Worm (Caenorhabditis elegans) whole organism, dauer: Measurements from ENCODE around the gene ubc-6.

ENCODE experiments used
- unc-62 ChIP-seq: sonication (generic microtip); optimal IDR thresholded peaks from 2 replicates; lab custom pipeline; 2017; ENCODE audit warnings: missing biosample characterization, missing genetic modification reagents, missing genetic modification characterization

Gene ubc-6

ce11 chrII:7505005-7505404 is 26.0 kb downstream of the ubc-6 start, which contains the start of gene C28F5.1:
Gene C28F5.1, plus strand, starts transcription at chrII:7505305.
- TF ChIP-seq unc-62 (GFP tag; lab: Kevin White, UChicago) = no peak

- TF ChIP-seq unc-62 (GFP tag; lab: Kevin White, UChicago) = no peak
Observed at ce11 chrII:7519221-7519620, 40.2 kb downstream of the ubc-6 start, which contains the start of gene glb-9. Gene glb-9, minus strand, starts transcription at chrII:7519321.

DNA sequence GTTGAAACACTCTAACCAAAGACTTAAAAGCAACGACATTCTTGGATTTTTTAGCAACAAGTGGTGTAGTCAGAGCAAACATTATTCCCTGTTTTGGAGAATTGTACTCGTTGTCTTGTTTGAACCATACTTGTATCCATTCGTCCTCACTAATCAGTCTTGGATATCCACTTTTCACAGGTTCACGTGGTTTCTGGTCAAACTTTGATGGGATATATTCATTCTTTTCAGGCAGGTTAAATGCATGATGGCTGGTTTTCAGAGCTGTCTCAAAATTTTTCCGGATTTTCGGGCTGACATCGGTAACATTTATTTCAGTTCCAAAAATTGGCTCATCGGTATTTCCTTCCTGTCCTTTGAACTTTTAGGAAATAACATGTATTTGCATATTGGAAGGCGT is 42.4 kb downstream of the ubc-6 start:
- TF ChIP-seq unc-62 (GFP tag; lab: Kevin White, UChicago) = no peak

DNA sequence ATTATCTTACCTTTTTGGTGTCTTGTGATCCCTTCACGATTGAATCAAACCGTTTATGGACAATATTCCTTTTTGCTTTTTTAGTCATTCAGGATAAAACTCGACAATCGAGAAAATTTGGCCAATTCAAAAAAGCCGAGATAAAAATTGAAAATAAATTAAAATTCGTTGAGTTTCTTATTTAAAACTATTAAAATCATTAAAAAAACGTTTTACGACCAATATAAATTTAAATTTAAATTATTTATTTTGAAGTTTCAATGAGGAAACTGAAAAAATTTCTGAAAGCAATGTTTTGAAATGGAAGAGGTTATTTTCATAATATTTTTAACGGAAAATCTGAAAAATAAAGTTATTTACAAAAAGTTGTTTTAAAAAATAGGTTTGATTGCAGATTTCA is 44.3 kb downstream of the ubc-6 start, which contains the start of gene ZK1290.15:
TSS of gene ZK1290.15 (plus strand) at position 301 of the 400 bp plus-strand sequence.
- no peak for TF ChIP-seq unc-62 (GFP tag; lab: Kevin White, UChicago)

DNA sequence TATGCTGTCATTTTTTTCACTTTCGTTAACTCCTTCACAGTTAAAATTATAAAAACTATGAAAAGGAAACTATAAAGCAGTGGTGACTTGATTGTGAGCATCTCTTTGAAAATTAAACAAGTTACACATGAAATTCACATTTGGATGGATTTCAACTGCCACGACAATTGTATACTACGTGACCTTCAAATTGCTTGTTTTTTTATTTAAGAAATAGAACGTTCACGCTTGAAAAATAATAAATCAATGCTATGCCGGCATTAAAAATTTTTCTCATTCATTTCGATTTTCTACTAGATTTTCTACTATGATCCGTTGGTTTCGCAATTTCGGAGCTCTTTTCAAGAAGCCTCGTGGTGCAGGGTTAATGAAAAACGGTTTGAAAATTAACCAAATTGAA is 46.5 kb downstream of the ubc-6 start, which contains the start of the genes ZK1290.7 and rnh-1.1:
TSS of gene ZK1290.7 (minus strand) at position 101 of the 400 bp plus-strand sequence.
TSS of gene rnh-1.1 (plus strand) at position 281 of the 400 bp plus-strand sequence.
- no peak for TF ChIP-seq unc-62 (GFP tag; lab: Kevin White, UChicago)

DNA sequence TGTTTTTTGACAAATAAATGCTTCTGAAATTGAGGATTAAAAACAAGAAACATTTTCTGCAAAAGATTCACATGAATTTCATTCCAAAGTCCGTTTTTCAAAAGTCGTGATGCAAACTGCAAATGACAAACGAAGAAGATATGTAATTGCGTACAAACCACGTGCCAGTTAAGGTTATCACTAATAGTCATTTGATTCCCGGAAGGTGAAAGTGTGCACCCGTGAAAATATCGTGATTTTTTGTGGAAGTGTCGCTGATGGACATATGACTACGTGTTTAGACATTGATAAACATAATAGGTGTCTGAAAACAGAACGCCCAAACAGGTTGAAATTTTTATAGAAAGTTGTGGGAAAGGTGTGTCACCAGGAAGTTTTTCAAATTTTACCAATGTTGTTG is 49.2 kb downstream of the ubc-6 start:
- TF ChIP-seq unc-62 (GFP tag; lab: Kevin White, UChicago) = no peak

ce11 chrII:7529078-7529683 is 50.2 kb downstream of the ubc-6 start, which contains the start of gene ZK1290.5:
Gene ZK1290.5, plus strand, starts transcription at chrII:7529643.
- TF ChIP-seq unc-62 (GFP tag; lab: Kevin White, UChicago) = no peak
